Fruit fly (Drosophila melanogaster) whole organism, embryonic: Measurements from ENCODE around the gene CG6928.

Source experiments
- BEAF-32 ChIP-seq: fragments of 200-800 bp; sonication (Bioruptor generic); optimal IDR thresholded peaks from 3 replicates; lab custom pipeline; 2017; ENCODE audit warnings: missing biosample characterization, missing genetic modification characterization, mild to moderate bottlenecking, moderate library complexity, missing genetic modification reagents
- CG12071 ChIP-seq: fragments of 200-800 bp; sonication (Bioruptor generic); optimal IDR thresholded peaks from 3 replicates; lab custom pipeline; 2018; ENCODE audit warnings: missing biosample characterization, mild to moderate bottlenecking, missing genetic modification characterization
- CG12155 ChIP-seq: fragments of 200-800 bp; sonication (Bioruptor generic); optimal IDR thresholded peaks from 3 replicates; lab custom pipeline; 2016; ENCODE audit warnings: missing biosample characterization, missing genetic modification characterization
- CG12769 ChIP-seq: fragments of 200-800 bp; sonication (Bioruptor generic); optimal IDR thresholded peaks from 2 replicates; lab custom pipeline; 2019; ENCODE audit warnings: missing biosample characterization, mild to moderate bottlenecking, missing genetic modification characterization, moderate library complexity
- CG13624 ChIP-seq: fragments of 200-800 bp; sonication (Bioruptor generic); optimal IDR thresholded peaks from 2 replicates; lab custom pipeline; 2016; ENCODE audit warnings: missing biosample characterization, missing genetic modification characterization
- CG17328 ChIP-seq: fragments of 200-800 bp; sonication (Bioruptor generic); IDR thresholded peaks from 2 replicates; pipeline ENCODE4 v1.3.6; 2022; ENCODE audit warnings: missing biosample characterization, missing genetic modification characterization
- CG18599 ChIP-seq: fragments of 200-800 bp; sonication (Bioruptor generic); optimal IDR thresholded peaks from 3 replicates; lab custom pipeline; 2017; ENCODE audit warnings: missing biosample characterization, missing genetic modification characterization, mild to moderate bottlenecking, moderate library complexity, missing genetic modification reagents
- CG2712 ChIP-seq: fragments of 200-800 bp; optimal IDR thresholded peaks from 3 replicates; lab custom pipeline; 2019; ENCODE audit warnings: missing biosample characterization, mild to moderate bottlenecking, missing genetic modification characterization, moderate library complexity
- CG31365 ChIP-seq: fragments of 200-800 bp; sonication (Bioruptor generic); optimal IDR thresholded peaks from 2 replicates; lab custom pipeline; 2018; ENCODE audit warnings: missing biosample characterization, mild to moderate bottlenecking, missing genetic modification characterization
- CG32767 ChIP-seq: fragments of 200-800 bp; sonication (Bioruptor generic); IDR thresholded peaks from 2 replicates; pipeline ENCODE4 v1.3.6; 2022; ENCODE audit warnings: missing biosample characterization, missing genetic modification characterization
- CG3281 ChIP-seq: fragments of 200-800 bp; sonication (Bioruptor generic); optimal IDR thresholded peaks from 3 replicates; lab custom pipeline; 2017; ENCODE audit warnings: missing biosample characterization, mild to moderate bottlenecking, missing genetic modification characterization
- CG33213 ChIP-seq: fragments of 200-800 bp; sonication (Bioruptor generic); optimal IDR thresholded peaks from 3 replicates; lab custom pipeline; 2016; ENCODE audit warnings: missing biosample characterization, missing genetic modification characterization
- CG34224 ChIP-seq: fragments of 200-800 bp; sonication (Bioruptor generic); IDR thresholded peaks from 3 replicates; pipeline ENCODE4 v1.3.6; 2022; ENCODE audit warnings: missing biosample characterization, missing genetic modification characterization; ENCODE audit not compliant: partially characterized antibody
- CG4328 ChIP-seq: fragments of 200-800 bp; sonication (Bioruptor generic); optimal IDR thresholded peaks from 3 replicates; lab custom pipeline; 2017; ENCODE audit warnings: missing biosample characterization, missing genetic modification reagents, missing genetic modification characterization
- CG7786 ChIP-seq: fragments of 200-800 bp; sonication (Bioruptor generic); optimal IDR thresholded peaks from 2 replicates; lab custom pipeline; 2016; ENCODE audit warnings: missing biosample characterization, missing genetic modification characterization
- Chrac-16 ChIP-seq: fragments of 200-800 bp; sonication (Bioruptor generic); optimal IDR thresholded peaks from 3 replicates; lab custom pipeline; 2016; ENCODE audit warnings: missing biosample characterization, missing genetic modification characterization
- Doc2 ChIP-seq: fragments of 200-800 bp; sonication (Bioruptor generic); IDR thresholded peaks from 2 replicates; pipeline ENCODE4 v1.3.6; 2022; ENCODE audit warnings: missing biosample characterization, missing genetic modification characterization
- E2f2 ChIP-seq: fragments of 200-800 bp; sonication (Bioruptor generic); IDR thresholded peaks from 2 replicates; pipeline ENCODE4 v1.3.6; 2022; ENCODE audit warnings: missing biosample characterization, missing genetic modification characterization
- Lhr ChIP-seq: fragments of 200-800 bp; sonication (Bioruptor generic); optimal IDR thresholded peaks from 3 replicates; lab custom pipeline; 2017; ENCODE audit warnings: mild to moderate bottlenecking, missing biosample characterization, missing genetic modification reagents, missing genetic modification characterization
- Meics ChIP-seq: fragments of 200-800 bp; sonication (Bioruptor generic); optimal IDR thresholded peaks from 2 replicates; lab custom pipeline; 2017; ENCODE audit warnings: missing biosample characterization, mild to moderate bottlenecking, missing genetic modification characterization
- Mes4 ChIP-seq: fragments of 200-800 bp; sonication (Bioruptor generic); optimal IDR thresholded peaks from 2 replicates; lab custom pipeline; 2016; ENCODE audit warnings: missing biosample characterization, missing genetic modification characterization
- NC2β ChIP-seq: fragments of 200-800 bp; sonication (Bioruptor generic); optimal IDR thresholded peaks from 2 replicates; lab custom pipeline; 2016; ENCODE audit warnings: missing biosample characterization, missing genetic modification characterization
- Neu2 ChIP-seq: fragments of 200-800 bp; sonication (Bioruptor generic); optimal IDR thresholded peaks from 3 replicates; lab custom pipeline; 2016; ENCODE audit warnings: missing biosample characterization, missing genetic modification characterization, borderline replicate concordance
- Oaz ChIP-seq: fragments of 200-800 bp; sonication (Bioruptor generic); IDR thresholded peaks from 2 replicates; pipeline ENCODE4 v1.3.6; 2022; ENCODE audit warnings: missing biosample characterization, missing genetic modification characterization
- Poxn ChIP-seq: fragments of 200-800 bp; sonication (Bioruptor generic); IDR thresholded peaks from 2 replicates; pipeline ENCODE4 v1.3.6; 2022; ENCODE audit warnings: missing biosample characterization, missing genetic modification characterization
- Ptx1 ChIP-seq: fragments of 200-800 bp; sonication (Bioruptor generic); IDR thresholded peaks from 2 replicates; pipeline ENCODE4 v1.3.6; 2022; ENCODE audit warnings: missing biosample characterization, missing genetic modification characterization
- Taf1 ChIP-seq: fragments of 200-800 bp; sonication (Bioruptor generic); IDR thresholded peaks from 2 replicates; pipeline ENCODE4 v1.3.6; 2022; ENCODE audit warnings: missing biosample characterization, missing genetic modification characterization
- al ChIP-seq: fragments of 200-800 bp; sonication (Bioruptor generic); IDR thresholded peaks from 2 replicates; pipeline ENCODE4 v1.3.6; 2022; ENCODE audit warnings: missing biosample characterization, missing genetic modification characterization
- caup ChIP-seq: fragments of 200-800 bp; sonication (Bioruptor generic); optimal IDR thresholded peaks from 3 replicates; lab custom pipeline; 2017; ENCODE audit warnings: missing biosample characterization, mild to moderate bottlenecking, missing genetic modification characterization, moderate library complexity; ENCODE audit not compliant: severe bottlenecking
- croc ChIP-seq: fragments of 200-800 bp; sonication (Bioruptor generic); conservative IDR thresholded peaks from 3 replicates; pipeline ENCODE4 v1.3.6; 2022; ENCODE audit warnings: missing biosample characterization, missing genetic modification characterization
- cwo ChIP-seq: fragments of 200-800 bp; sonication (Bioruptor generic); optimal IDR thresholded peaks from 3 replicates; lab custom pipeline; 2017; ENCODE audit warnings: missing biosample characterization, missing genetic modification characterization, mild to moderate bottlenecking, moderate library complexity, missing genetic modification reagents
- da ChIP-seq: fragments of 200-800 bp; sonication (Bioruptor generic); optimal IDR thresholded peaks from 2 replicates; lab custom pipeline; 2016; ENCODE audit warnings: missing biosample characterization, missing genetic modification characterization
- dpn ChIP-seq, 2 experiments: fragments of 200-800 bp; sonication (Bioruptor generic); optimal IDR thresholded peaks; 3 replicates each; lab custom pipeline; 2016; ENCODE audit warnings: missing biosample characterization in 2 of 2, missing genetic modification characterization in 2 of 2
- fd3F ChIP-seq: fragments of 200-800 bp; sonication (Bioruptor generic); optimal IDR thresholded peaks from 2 replicates; lab custom pipeline; 2018; ENCODE audit warnings: missing biosample characterization, mild to moderate bottlenecking, missing genetic modification characterization, moderate library complexity
- fu2 ChIP-seq: fragments of 200-800 bp; sonication (Bioruptor generic); optimal IDR thresholded peaks from 2 replicates; lab custom pipeline; 2016; ENCODE audit warnings: missing biosample characterization, missing genetic modification characterization
- gcm ChIP-seq: fragments of 200-800 bp; sonication (Bioruptor generic); optimal IDR thresholded peaks from 2 replicates; lab custom pipeline; 2019; ENCODE audit warnings: missing biosample characterization, mild to moderate bottlenecking, missing genetic modification characterization, moderate library complexity
- gsb ChIP-seq: fragments of 200-800 bp; sonication (Bioruptor generic); IDR thresholded peaks from 2 replicates; pipeline ENCODE4 v1.3.6; 2022; ENCODE audit warnings: missing biosample characterization, missing genetic modification characterization
- mam ChIP-seq: fragments of 200-800 bp; sonication (Bioruptor generic); optimal IDR thresholded peaks from 3 replicates; lab custom pipeline; 2016; ENCODE audit warnings: missing biosample characterization, missing genetic modification characterization
- nerfin-2 ChIP-seq: fragments of 200-800 bp; sonication (Bioruptor generic); IDR thresholded peaks from 2 replicates; pipeline ENCODE4 v1.3.6; 2022; ENCODE audit warnings: missing biosample characterization, missing genetic modification characterization; ENCODE audit not compliant: partially characterized antibody
- pzg ChIP-seq: fragments of 200-800 bp; sonication (Bioruptor generic); optimal IDR thresholded peaks from 3 replicates; lab custom pipeline; 2018; ENCODE audit warnings: missing biosample characterization, mild to moderate bottlenecking, missing genetic modification characterization, moderate library complexity
- repo ChIP-seq: fragments of 200-800 bp; sonication (Bioruptor generic); optimal IDR thresholded peaks from 2 replicates; lab custom pipeline; 2016; ENCODE audit warnings: missing biosample characterization, missing genetic modification characterization
- slp2 ChIP-seq: fragments of 200-800 bp; sonication (Bioruptor generic); optimal IDR thresholded peaks from 2 replicates; lab custom pipeline; 2016; ENCODE audit warnings: missing biosample characterization, missing genetic modification characterization
- ssp ChIP-seq: fragments of 200-800 bp; sonication (Bioruptor generic); IDR thresholded peaks from 2 replicates; pipeline ENCODE4 v1.3.6; 2022; ENCODE audit warnings: missing biosample characterization, missing genetic modification characterization
- stc ChIP-seq: fragments of 200-800 bp; sonication (Bioruptor generic); IDR thresholded peaks from 2 replicates; pipeline ENCODE4 v1.3.6; 2022; ENCODE audit warnings: missing biosample characterization, missing genetic modification characterization
- usp ChIP-seq: fragments of >200 bp; optimal IDR thresholded peaks from 2 replicates; lab custom pipeline; 2017; ENCODE audit warnings: missing biosample characterization, missing genetic modification characterization
- z ChIP-seq: fragments of 200-800 bp; sonication (Bioruptor generic); IDR thresholded peaks from 3 replicates; pipeline ENCODE4 v1.3.6; 2022; ENCODE audit warnings: missing biosample characterization, missing genetic modification characterization
- zen ChIP-seq: fragments of 200-800 bp; sonication (Bioruptor generic); optimal IDR thresholded peaks from 3 replicates; lab custom pipeline; 2018; ENCODE audit warnings: missing biosample characterization, mild to moderate bottlenecking, missing genetic modification characterization, moderate library complexity
- zen2 ChIP-seq: fragments of 200-800 bp; sonication (Bioruptor generic); IDR thresholded peaks from 3 replicates; pipeline ENCODE4 v1.3.6; 2022; ENCODE audit warnings: missing biosample characterization, missing genetic modification characterization; ENCODE audit not compliant: partially characterized antibody

CG6928 gene

dm6 chr3L:12056286-12057178 lies 53.6 kb downstream of the CG6928 start (continued):
- TF ChIP-seq dpn (GFP tag; optimal IDR thresholded peaks at IDR 0.05; lab: Kevin White, UChicago) (peak; percentile 60 to 70), mam (peak; percentile 45), CG7786 (GFP tag; lab: Kevin White, UChicago) (peak; percentile 59), croc (GFP tag; lab: Robert Waterston, UW) (peak; percentile 63), nerfin-2 (GFP tag; lab: Robert Waterston, UW) (no peak), Meics (GFP tag; lab: Kevin White, UChicago) (peak; percentile 66), gsb (GFP tag; lab: Robert Waterston, UW) (no peak), CG13624 (GFP tag; lab: Kevin White, UChicago) (peak; percentile 49), CG32767 (GFP tag; lab: Robert Waterston, UW) (no peak; the same call in 1 of the 2 replicates), Mes4 (GFP tag; lab: Kevin White, UChicago) (peak; percentile 66), Oaz (0 out of 2 replicates have a peak, but pooled peaks have one; percentile 7), caup (GFP tag; lab: Kevin White, UChicago) (peak; percentile 32), Poxn (no peak), CG18599 (peak; percentile 81), gcm (GFP tag; lab: Kevin White, UChicago) (peak; percentile 63), CG33213 (GFP tag; lab: Kevin White, UChicago) (peak; percentile 43), usp (no peak), CG34224 (peak; percentile 42; the same call in 1 of the 3 replicates), NC2β (GFP tag; lab: Kevin White, UChicago) (peak; percentile 68), CG4328 (GFP tag; lab: Kevin White, UChicago) (no peak), CG12769 (tag; lab: Kevin White, UChicago) (peak; percentile 13), cwo (GFP tag; lab: Kevin White, UChicago) (peak; percentile 72), Taf1 (GFP tag; lab: Robert Waterston, UW) (no peak), CG12071 (peak; percentile 3), al (GFP tag; lab: Robert Waterston, UW) (peak; percentile 21; the same call in 1 of the 2 replicates), z (peak; percentile 64; the same call in 1 of the 3 replicates), zen2 (GFP tag; lab: Robert Waterston, UW) (peak; percentile 33; the same call in 2 of the 3 replicates), CG17328 (GFP tag; lab: Robert Waterston, UW) (peak; percentile 15; the same call in 1 of the 2 replicates), da (no peak), ssp (peak; percentile 69), BEAF-32 (GFP tag; lab: Kevin White, UChicago) (no peak), Neu2 (GFP tag; lab: Kevin White, UChicago) (peak; percentile 10), Doc2 (GFP tag; lab: Robert Waterston, UW) (no peak), CG2712 (tag; lab: Kevin White, UChicago) (peak; percentile 73), fu2 (GFP tag; lab: Kevin White, UChicago) (peak; percentile 33), Lhr (GFP tag; lab: Kevin White, UChicago) (peak; percentile 23), CG3281 (GFP tag; lab: Kevin White, UChicago) (peak; percentile 74), repo (GFP tag; lab: Kevin White, UChicago) (peak; percentile 53), Chrac-16 (GFP tag; lab: Kevin White, UChicago) (peak; percentile 61), fd3F (GFP tag; lab: Kevin White, UChicago) (no peak), E2f2 (GFP tag; lab: Robert Waterston, UW) (peak; percentile 46; the same call in 1 of the 2 replicates), Ptx1 (GFP tag; lab: Robert Waterston, UW) (peak; percentile 81), stc (peak; percentile 34), zen (tag; lab: Kevin White, UChicago) (peak; percentile 44), pzg (no peak), CG12155 (peak; percentile 64), CG31365 (tag; lab: Kevin White, UChicago) (no peak), slp2 (GFP tag; lab: Kevin White, UChicago) (peak; percentile 70)
